Fruit fly (Drosophila melanogaster) Kc167 (cell line): ENCODE results near the gene SKIP.

Experiments used
- Myc ChIP-seq: fragments of >200 bp; optimal IDR thresholded peaks from 2 replicates; lab custom pipeline; 2017; ENCODE audit warnings: missing external identifiers
- Sin3A ChIP-seq: fragments of >200 bp; optimal IDR thresholded peaks from 2 replicates; lab custom pipeline; 2018; ENCODE audit warnings: missing external identifiers
- h ChIP-seq: fragments of >200 bp; optimal IDR thresholded peaks from 3 replicates; lab custom pipeline; 2018; ENCODE audit warnings: missing external identifiers
- insv ChIP-seq: fragments of >200 bp; optimal IDR thresholded peaks from 3 replicates; lab custom pipeline; 2018; ENCODE audit warnings: missing external identifiers
- psq ChIP-seq: fragments of >200 bp; optimal IDR thresholded peaks from 2 replicates; lab custom pipeline; 2017; ENCODE audit warnings: missing external identifiers
- ttk ChIP-seq: sonication (Bioruptor generic); optimal IDR thresholded peaks from 2 replicates; lab custom pipeline; 2017; ENCODE audit warnings: missing external identifiers

The SKIP gene

dm6 chr3R:22205523-22205922, 71.9 kb downstream of the SKIP start:
- no peak for TF ChIP-seq h (lab: Kevin White, UChicago)
- TF ChIP-seq insv (lab: Kevin White, UChicago) = no peak
- TF ChIP-seq psq = no peak
- no peak for TF ChIP-seq Sin3A (lab: Kevin White, UChicago)
- TF ChIP-seq Myc (lab: Kevin White, UChicago) = no peak
- no peak for TF ChIP-seq ttk (lab: Kevin White, UChicago)

- TF ChIP-seq Sin3A (lab: Kevin White, UChicago) (no peak), Myc (lab: Kevin White, UChicago) (no peak), ttk (lab: Kevin White, UChicago) (no peak), psq (no peak)
Measured at dm6 chr3R:22211524-22211923, 77.9 kb downstream of the SKIP start, which contains the start of gene Gld2. TSS of gene Gld2 (plus strand) at chr3R:22211824.

DNA sequence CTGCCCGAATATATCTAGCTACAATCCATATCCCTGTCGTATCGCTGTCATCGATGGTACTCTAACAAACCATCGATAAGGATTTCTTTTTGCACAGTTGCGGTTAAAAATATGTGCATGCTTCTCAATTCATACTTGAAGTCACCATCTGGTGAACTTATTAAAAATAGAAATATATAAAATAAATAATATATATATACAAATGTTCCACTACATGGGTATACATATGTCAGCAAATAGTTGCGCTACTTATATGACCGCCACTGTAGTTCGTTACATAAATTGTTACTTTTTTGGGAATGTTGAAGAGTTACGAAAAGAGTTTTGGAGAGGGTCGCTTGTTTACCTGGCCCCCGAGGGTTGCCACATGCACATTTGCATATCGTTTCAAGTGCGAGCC, 87.2 kb downstream of the SKIP start:
- TF ChIP-seq h (lab: Kevin White, UChicago) (no peak), ttk (lab: Kevin White, UChicago) (no peak), Sin3A (lab: Kevin White, UChicago) (no peak), insv (lab: Kevin White, UChicago) (no peak)

DNA sequence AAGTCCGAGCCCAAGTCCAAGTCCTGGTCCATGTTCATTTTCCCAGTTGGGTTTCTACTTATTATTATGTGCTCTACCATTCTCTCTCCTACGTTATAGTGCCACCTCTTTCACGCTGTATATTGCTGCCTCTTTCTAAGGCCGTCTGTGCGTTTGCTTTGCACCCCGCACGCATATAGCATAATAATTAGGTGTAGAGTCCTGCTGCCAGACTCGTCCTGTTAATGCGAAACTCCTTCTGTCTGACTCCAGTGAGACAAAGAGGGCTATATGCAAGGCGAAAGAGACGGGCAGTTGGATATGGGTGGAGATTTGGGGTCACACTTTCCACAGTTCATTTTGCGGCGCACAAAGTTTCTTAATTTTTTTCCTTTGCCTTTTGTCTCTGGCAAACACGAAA, 89.7 kb downstream of the SKIP start:
- no peak for TF ChIP-seq ttk (lab: Kevin White, UChicago)
- no peak for TF ChIP-seq Sin3A (lab: Kevin White, UChicago)
- TF ChIP-seq psq = no peak
- TF ChIP-seq Myc (lab: Kevin White, UChicago) = no peak
- TF ChIP-seq insv (lab: Kevin White, UChicago) = no peak
- no peak for TF ChIP-seq h (lab: Kevin White, UChicago)

DNA sequence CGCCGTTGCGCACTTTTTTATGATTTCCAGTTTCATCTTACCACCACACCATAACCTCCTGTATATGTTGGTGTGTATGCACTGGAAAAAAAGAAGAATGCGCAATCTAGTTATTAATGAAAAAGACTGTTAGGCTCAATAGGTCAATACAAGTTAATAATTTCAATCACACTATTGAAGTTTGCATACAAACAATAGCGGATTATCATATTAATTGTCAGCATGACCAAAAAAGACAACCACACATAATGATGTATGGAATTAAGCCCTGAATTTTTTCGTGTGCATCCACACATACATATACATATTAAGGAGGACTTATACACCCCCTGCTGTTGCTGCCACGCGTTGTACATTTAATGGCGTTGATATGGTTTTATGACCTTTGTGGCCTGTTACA, 103.1 kb downstream of the SKIP start:
- TF ChIP-seq h (lab: Kevin White, UChicago) = no peak
- TF ChIP-seq psq = no peak
- TF ChIP-seq Sin3A (lab: Kevin White, UChicago) = no peak
- TF ChIP-seq insv (lab: Kevin White, UChicago) = no peak
- TF ChIP-seq Myc (lab: Kevin White, UChicago) = no peak
- no peak for TF ChIP-seq ttk (lab: Kevin White, UChicago)

- no peak for TF ChIP-seq ttk (lab: Kevin White, UChicago)
- no peak for TF ChIP-seq Myc (lab: Kevin White, UChicago)
- no peak for TF ChIP-seq Sin3A (lab: Kevin White, UChicago)
Measured at dm6 chr3R:22260205-22260604, 126.6 kb downstream of the SKIP start.

DNA sequence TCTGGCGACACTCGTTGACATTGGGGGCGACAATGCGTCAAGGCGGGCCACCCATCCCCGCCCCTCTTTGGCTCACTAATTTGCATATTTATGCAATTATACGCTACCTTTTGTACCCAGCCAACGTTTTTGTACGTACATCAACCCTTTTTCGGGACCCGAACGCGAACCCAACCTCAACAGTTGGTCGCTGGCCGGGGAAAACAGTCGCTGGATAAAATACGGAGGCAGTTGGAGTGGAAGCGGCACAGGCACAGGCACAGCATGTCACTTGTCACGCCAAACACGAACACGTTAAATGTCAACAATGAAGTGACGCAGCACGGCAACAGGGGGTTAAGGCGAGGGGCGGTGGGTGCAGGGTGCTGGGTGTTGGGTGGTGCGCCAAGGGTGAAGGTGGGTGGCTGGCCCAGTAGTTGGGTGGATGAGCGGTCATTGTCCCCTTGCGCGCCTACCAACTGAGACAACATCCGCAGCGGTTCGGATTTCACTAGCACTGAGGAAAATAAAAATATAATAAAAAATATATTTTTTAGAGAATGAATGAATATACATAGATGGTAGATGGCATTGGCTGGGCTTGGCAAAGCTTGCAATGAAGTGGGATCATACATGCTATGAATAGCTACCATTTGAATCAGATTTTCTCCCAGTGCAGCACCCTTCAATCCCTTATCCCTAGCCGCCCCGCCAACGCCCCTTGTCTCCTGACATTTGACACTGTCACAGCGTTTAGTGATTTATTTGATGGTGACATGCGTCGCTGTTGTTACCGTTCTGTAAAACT, 127.2 kb downstream of the SKIP start:
- no peak for TF ChIP-seq Myc (lab: Kevin White, UChicago)
- TF ChIP-seq Sin3A (lab: Kevin White, UChicago) = no peak

DNA sequence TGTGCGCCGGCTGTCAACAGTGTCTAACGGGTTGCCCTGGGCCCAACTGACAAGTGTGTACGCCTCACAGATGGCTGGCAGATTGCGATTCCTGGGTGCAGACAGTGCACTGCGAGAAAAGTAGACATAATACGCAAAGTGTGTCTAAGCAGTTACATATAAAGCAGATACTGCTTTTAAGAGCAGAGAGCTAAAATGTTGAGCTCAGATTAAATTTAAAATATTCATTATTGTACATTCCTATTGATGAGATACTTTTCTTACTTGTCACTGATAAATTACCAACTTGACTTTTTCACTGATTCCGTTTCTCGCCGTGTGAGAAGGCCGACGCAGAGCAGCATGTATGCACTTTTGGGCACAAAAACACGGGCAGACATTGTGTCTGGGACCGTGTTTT, 133.7 kb downstream of the SKIP start:
- no peak for TF ChIP-seq psq
- no peak for TF ChIP-seq ttk (lab: Kevin White, UChicago)
- no peak for TF ChIP-seq Myc (lab: Kevin White, UChicago)
- TF ChIP-seq insv (lab: Kevin White, UChicago) = no peak
- no peak for TF ChIP-seq h (lab: Kevin White, UChicago)
- TF ChIP-seq Sin3A (lab: Kevin White, UChicago) = no peak

DNA sequence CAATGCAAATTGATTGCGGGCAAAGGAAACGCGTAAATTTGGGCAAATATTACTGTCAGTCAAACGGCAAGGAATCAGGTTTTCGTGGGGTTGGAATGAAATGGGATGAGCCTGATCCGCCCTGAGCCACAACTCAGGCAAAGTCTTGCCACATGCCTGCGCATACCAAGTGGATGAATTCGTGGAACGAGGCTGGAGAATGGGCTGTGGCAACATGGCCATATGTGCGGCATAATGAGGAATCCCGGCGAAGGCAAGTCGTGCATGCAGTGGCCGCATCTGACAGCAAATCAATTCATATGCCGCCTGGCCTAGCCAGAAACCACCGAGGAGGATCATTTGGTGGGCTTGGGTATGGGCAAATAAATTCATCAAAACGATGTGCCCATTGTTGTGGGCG, 135.2 kb downstream of the SKIP start:
- TF ChIP-seq h (lab: Kevin White, UChicago) (no peak), insv (lab: Kevin White, UChicago) (no peak), ttk (lab: Kevin White, UChicago) (no peak), Sin3A (lab: Kevin White, UChicago) (no peak), Myc (lab: Kevin White, UChicago) (no peak), psq (no peak)

dm6 chr3R:22269835-22270234, 136.2 kb downstream of the SKIP start:
- no peak for TF ChIP-seq ttk (lab: Kevin White, UChicago)
- TF ChIP-seq psq = no peak
- TF ChIP-seq Sin3A (lab: Kevin White, UChicago) = no peak
- TF ChIP-seq Myc (lab: Kevin White, UChicago) = no peak
- no peak for TF ChIP-seq insv (lab: Kevin White, UChicago)
- TF ChIP-seq h (lab: Kevin White, UChicago) = no peak

dm6 chr3R:22272962-22273361, 139.3 kb downstream of the SKIP start:
- TF ChIP-seq h (lab: Kevin White, UChicago) = no peak

dm6 chr3R:22287470-22287869, 153.8 kb downstream of the SKIP start:
- TF ChIP-seq h (lab: Kevin White, UChicago) = no peak
- no peak for TF ChIP-seq Myc (lab: Kevin White, UChicago)
- TF ChIP-seq psq = no peak
- TF ChIP-seq insv (lab: Kevin White, UChicago) = no peak
- TF ChIP-seq ttk (lab: Kevin White, UChicago) = no peak
- TF ChIP-seq Sin3A (lab: Kevin White, UChicago) = no peak

- TF ChIP-seq ttk (lab: Kevin White, UChicago) = no peak
- no peak for TF ChIP-seq insv (lab: Kevin White, UChicago)
- no peak for TF ChIP-seq psq
- TF ChIP-seq Myc (lab: Kevin White, UChicago) = no peak
- TF ChIP-seq Sin3A (lab: Kevin White, UChicago) = no peak
- TF ChIP-seq h (lab: Kevin White, UChicago) = no peak
Measured at dm6 chr3R:22288305-22288704, 154.7 kb downstream of the SKIP start.
